Fruit fly (Drosophila melanogaster) whole organism, prepupa: Measurements from ENCODE around the gene PolG2.

Source experiments
- Blimp-1 ChIP-seq: fragments of 200-800 bp; sonication (Bioruptor generic); optimal IDR thresholded peaks from 3 replicates; lab custom pipeline; 2017; ENCODE audit warnings: missing biosample characterization, missing genetic modification characterization, mild to moderate bottlenecking, moderate library complexity, missing genetic modification reagents
- CG10631 ChIP-seq: fragments of 200-800 bp; sonication (Bioruptor generic); optimal IDR thresholded peaks from 2 replicates; lab custom pipeline; 2016; ENCODE audit warnings: missing biosample characterization, missing genetic modification characterization
- CG10669 ChIP-seq: fragments of 200-800 bp; sonication (Bioruptor generic); optimal IDR thresholded peaks from 3 replicates; lab custom pipeline; 2018; ENCODE audit warnings: missing biosample characterization, mild to moderate bottlenecking, missing genetic modification characterization, moderate library complexity
- CG11294 ChIP-seq: fragments of 200-800 bp; sonication (Bioruptor generic); IDR thresholded peaks from 2 replicates; pipeline ENCODE4 v1.3.6; 2022; ENCODE audit warnings: missing biosample characterization, missing genetic modification characterization
- CG11762 ChIP-seq: fragments of 200-800 bp; sonication (Bioruptor generic); optimal IDR thresholded peaks from 3 replicates; lab custom pipeline; 2016; ENCODE audit warnings: missing biosample characterization, missing genetic modification characterization; ENCODE audit not compliant: insufficient read depth
- CG11902 ChIP-seq: fragments of 200-800 bp; sonication (Bioruptor generic); optimal IDR thresholded peaks from 3 replicates; lab custom pipeline; 2016; ENCODE audit warnings: missing biosample characterization, missing genetic modification characterization
- CG16779 ChIP-seq: fragments of 200-800 bp; sonication (Bioruptor generic); optimal IDR thresholded peaks from 3 replicates; lab custom pipeline; 2017; ENCODE audit warnings: missing biosample characterization, mild to moderate bottlenecking, missing genetic modification characterization
- CG3032 ChIP-seq: fragments of 200-800 bp; optimal IDR thresholded peaks from 2 replicates; lab custom pipeline; 2019; ENCODE audit warnings: missing biosample characterization, mild to moderate bottlenecking, missing genetic modification characterization, moderate library complexity
- CG32006 ChIP-seq: fragments of 200-800 bp; sonication (Bioruptor generic); optimal IDR thresholded peaks from 3 replicates; lab custom pipeline; 2017; ENCODE audit warnings: missing biosample characterization, mild to moderate bottlenecking, missing genetic modification characterization
- CG34406 ChIP-seq: fragments of 200-800 bp; sonication (Bioruptor generic); optimal IDR thresholded peaks from 3 replicates; lab custom pipeline; 2016; ENCODE audit warnings: missing biosample characterization, missing genetic modification characterization
- CG3919 ChIP-seq: fragments of 200-800 bp; sonication (Bioruptor generic); optimal IDR thresholded peaks from 3 replicates; lab custom pipeline; 2016; ENCODE audit warnings: missing biosample characterization, missing genetic modification characterization
- CG6163 ChIP-seq: fragments of 200-800 bp; sonication (Bioruptor generic); IDR thresholded peaks from 3 replicates; pipeline ENCODE4 v1.3.6; 2022; ENCODE audit warnings: missing biosample characterization, missing genetic modification characterization
- CG6792 ChIP-seq: fragments of 200-800 bp; sonication (Bioruptor generic); optimal IDR thresholded peaks from 3 replicates; lab custom pipeline; 2016; ENCODE audit warnings: missing biosample characterization, missing genetic modification characterization
- CG6808 ChIP-seq: fragments of 200-800 bp; sonication (Bioruptor generic); optimal IDR thresholded peaks from 3 replicates; lab custom pipeline; 2017; ENCODE audit warnings: missing biosample characterization, missing genetic modification characterization, mild to moderate bottlenecking, moderate library complexity, missing genetic modification reagents
- CG6854 ChIP-seq: fragments of 200-800 bp; sonication (Bioruptor generic); optimal IDR thresholded peaks from 2 replicates; lab custom pipeline; 2017; ENCODE audit warnings: missing biosample characterization, mild to moderate bottlenecking, missing genetic modification characterization
- CG7368 ChIP-seq: fragments of 200-800 bp; sonication (Bioruptor generic); optimal IDR thresholded peaks from 3 replicates; lab custom pipeline; 2016; ENCODE audit warnings: missing biosample characterization, missing genetic modification characterization
- CG8319 ChIP-seq: fragments of 200-800 bp; sonication (Bioruptor generic); optimal IDR thresholded peaks from 3 replicates; lab custom pipeline; 2016; ENCODE audit warnings: missing biosample characterization, missing genetic modification characterization
- CG8632 ChIP-seq: fragments of 200-800 bp; sonication (Bioruptor generic); optimal IDR thresholded peaks from 3 replicates; lab custom pipeline; 2016; ENCODE audit warnings: missing biosample characterization, missing genetic modification characterization
- Eip78C ChIP-seq: fragments of 200-800 bp; sonication (Bioruptor generic); peaks from one replicate; lab custom pipeline; 2016; ENCODE audit warnings: missing biosample characterization, missing genetic modification characterization
- Eip93F ChIP-seq: fragments of 200-800 bp; sonication (Bioruptor generic); optimal IDR thresholded peaks from 2 replicates; lab custom pipeline; 2016; ENCODE audit warnings: missing biosample characterization, mild to moderate bottlenecking, missing genetic modification characterization
- Ets96B ChIP-seq: fragments of 200-800 bp; optimal IDR thresholded peaks from 2 replicates; lab custom pipeline; 2019; ENCODE audit warnings: missing biosample characterization, mild to moderate bottlenecking, missing genetic modification characterization, moderate library complexity
- Hr39 ChIP-seq: fragments of 200-800 bp; sonication (Bioruptor generic); optimal IDR thresholded peaks from 2 replicates; lab custom pipeline; 2016; ENCODE audit warnings: missing biosample characterization, missing genetic modification characterization
- Hr4 ChIP-seq: fragments of 200-800 bp; sonication (Bioruptor generic); optimal IDR thresholded peaks from 3 replicates; lab custom pipeline; 2016; ENCODE audit warnings: missing biosample characterization, missing genetic modification characterization
- Lpt ChIP-seq: fragments of 200-800 bp; sonication (Bioruptor generic); optimal IDR thresholded peaks from 3 replicates; lab custom pipeline; 2016; ENCODE audit warnings: missing biosample characterization, missing genetic modification characterization
- Met ChIP-seq: fragments of 200-800 bp; sonication (Bioruptor generic); optimal IDR thresholded peaks from 3 replicates; lab custom pipeline; 2016; ENCODE audit warnings: missing biosample characterization, missing genetic modification characterization
- OdsH ChIP-seq: fragments of 200-800 bp; sonication (Bioruptor generic); optimal IDR thresholded peaks from 3 replicates; lab custom pipeline; 2016; ENCODE audit warnings: missing biosample characterization, missing genetic modification characterization
- cyc ChIP-seq: fragments of 200-800 bp; sonication (Bioruptor generic); optimal IDR thresholded peaks from 3 replicates; lab custom pipeline; 2016; ENCODE audit warnings: missing biosample characterization, missing genetic modification characterization
- dac ChIP-seq: fragments of 200-800 bp; sonication (Bioruptor generic); optimal IDR thresholded peaks from 2 replicates; lab custom pipeline; 2017; ENCODE audit warnings: missing biosample characterization, mild to moderate bottlenecking, missing genetic modification characterization
- eg ChIP-seq: fragments of 200-800 bp; sonication (Bioruptor generic); IDR thresholded peaks from 3 replicates; pipeline ENCODE4 v1.3.6; 2022; ENCODE audit warnings: missing biosample characterization, missing genetic modification characterization
- esn ChIP-seq: fragments of 200-800 bp; sonication (Bioruptor generic); optimal IDR thresholded peaks from 2 replicates; lab custom pipeline; 2016; ENCODE audit warnings: missing biosample characterization, mild to moderate bottlenecking, missing genetic modification characterization, moderate library complexity
- fd59A ChIP-seq: fragments of 200-800 bp; sonication (Bioruptor generic); optimal IDR thresholded peaks from 2 replicates; lab custom pipeline; 2017; ENCODE audit warnings: missing biosample characterization, mild to moderate bottlenecking, missing genetic modification characterization, missing genetic modification reagents
- fkh ChIP-seq: fragments of 200-800 bp; sonication (Bioruptor generic); optimal IDR thresholded peaks from 3 replicates; lab custom pipeline; 2017; ENCODE audit warnings: missing biosample characterization, mild to moderate bottlenecking, missing genetic modification characterization, moderate library complexity
- net ChIP-seq: fragments of 200-800 bp; sonication (Bioruptor generic); optimal IDR thresholded peaks from 3 replicates; lab custom pipeline; 2016; ENCODE audit warnings: missing biosample characterization, missing genetic modification characterization
- pdm3 ChIP-seq: fragments of 200-800 bp; sonication (Bioruptor generic); optimal IDR thresholded peaks from 3 replicates; lab custom pipeline; 2016; ENCODE audit warnings: missing biosample characterization, missing genetic modification characterization
- svp ChIP-seq: fragments of 200-800 bp; sonication (Bioruptor generic); peaks from one replicate; lab custom pipeline; 2016; ENCODE audit warnings: missing biosample characterization, missing genetic modification characterization
- topi ChIP-seq: fragments of 200-800 bp; sonication (Bioruptor generic); optimal IDR thresholded peaks from 3 replicates; lab custom pipeline; 2016; ENCODE audit warnings: missing biosample characterization, missing genetic modification characterization
- vri ChIP-seq: fragments of 200-800 bp; sonication (Bioruptor generic); optimal IDR thresholded peaks from 3 replicates; lab custom pipeline; 2016; ENCODE audit warnings: missing biosample characterization, mild to moderate bottlenecking, missing genetic modification characterization

Gene PolG2

dm6 chr2L:13835002-13835910 is 2.4 kb upstream of the PolG2 start, which contains the start of the genes mRpS23 and CenG1A (continued):
- peak; percentile 99 for TF ChIP-seq CG6808 (GFP tag; lab: Kevin White, UChicago)
- peak; percentile 100 for TF ChIP-seq CG7368 (GFP tag; lab: Kevin White, UChicago)
- peak; percentile 100 for TF ChIP-seq cyc (GFP tag; lab: Kevin White, UChicago)
- TF ChIP-seq CG11762 (GFP tag; lab: Kevin White, UChicago): peak; percentile 100
- TF ChIP-seq eg (GFP tag; lab: Robert Waterston, UW): peak; percentile 100
- peak; percentile 100 for TF ChIP-seq Hr39 (GFP tag; lab: Kevin White, UChicago)
- TF ChIP-seq CG32006 (GFP tag; lab: Kevin White, UChicago): peak; percentile 100
- peak; percentile 100 for TF ChIP-seq CG10669 (GFP tag; lab: Kevin White, UChicago)
- peak; percentile 100 for TF ChIP-seq CG10631 (GFP tag; lab: Kevin White, UChicago)
- peak; percentile 100 for TF ChIP-seq CG3032 (tag; lab: Kevin White, UChicago)
- peak; percentile 100 for TF ChIP-seq Eip78C (GFP tag; lab: Kevin White, UChicago)
- TF ChIP-seq Blimp-1: peak; percentile 98
- TF ChIP-seq OdsH (GFP tag; lab: Kevin White, UChicago): peak; percentile 100
- TF ChIP-seq Ets96B (tag; lab: Kevin White, UChicago): peak; percentile 100
- TF ChIP-seq dac (GFP tag; lab: Kevin White, UChicago): peak; percentile 99
- TF ChIP-seq CG11294 (GFP tag; lab: Robert Waterston, UW): peak; percentile 100
- TF ChIP-seq pdm3 (GFP tag; lab: Kevin White, UChicago): peak; percentile 100
- peak; percentile 100 for TF ChIP-seq esn (GFP tag; lab: Kevin White, UChicago)
- TF ChIP-seq net (GFP tag; lab: Kevin White, UChicago): peak; percentile 100
- TF ChIP-seq CG6792: peak; percentile 100
- TF ChIP-seq CG3919 (GFP tag; lab: Kevin White, UChicago): peak; percentile 100
- TF ChIP-seq CG6854 (GFP tag; lab: Kevin White, UChicago): peak; percentile 100
- peak; percentile 100 for TF ChIP-seq Lpt (GFP tag; lab: Kevin White, UChicago)
- peak; percentile 100 for TF ChIP-seq CG8319
- TF ChIP-seq Hr4 (GFP tag; lab: Kevin White, UChicago): peak; percentile 100
- peak; percentile 100 for TF ChIP-seq vri
- peak; percentile 97 for TF ChIP-seq fkh (GFP tag; lab: Kevin White, UChicago)
- peak; percentile 100 for TF ChIP-seq CG8632
- TF ChIP-seq fd59A (GFP tag; lab: Kevin White, UChicago): peak; percentile 100
- peak; percentile 100 for TF ChIP-seq Met (GFP tag; lab: Kevin White, UChicago)

DNA sequence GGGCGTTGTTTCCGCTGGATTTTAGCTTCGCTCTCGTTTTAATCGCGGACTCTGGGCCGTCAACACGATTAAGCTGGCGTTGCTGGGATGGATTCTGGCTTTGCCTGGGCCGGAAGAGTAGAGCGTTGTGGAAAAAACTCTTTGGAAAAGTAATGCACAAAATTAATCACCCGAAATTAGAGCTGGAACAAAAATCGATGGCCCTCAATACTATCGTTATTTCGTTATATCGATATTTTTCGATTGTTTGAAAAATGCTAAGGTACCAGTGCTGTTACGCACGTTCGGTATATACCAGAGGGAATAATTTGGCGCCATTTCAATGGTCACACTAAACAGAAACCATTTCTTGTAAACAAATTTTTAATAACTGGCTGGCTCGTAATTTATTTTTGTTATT is 3.4 kb downstream of the PolG2 start, which contains the start of the genes Arpc1 and Orc5:
Gene Arpc1, minus strand, starts transcription at position 202 of the 400 bp plus-strand sequence.
Gene Orc5, plus strand, starts transcription at position 298 of the 400 bp plus-strand sequence.
- no peak for TF ChIP-seq CG6792
- TF ChIP-seq CG16779 (tag; lab: Kevin White, UChicago): no peak
- TF ChIP-seq CG34406: no peak
- TF ChIP-seq OdsH (GFP tag; lab: Kevin White, UChicago): no peak
- no peak for TF ChIP-seq Lpt (GFP tag; lab: Kevin White, UChicago)
- TF ChIP-seq Eip78C (GFP tag; lab: Kevin White, UChicago): no peak
- TF ChIP-seq CG6163 (GFP tag; lab: Robert Waterston, UW): no peak
- TF ChIP-seq topi (GFP tag; lab: Kevin White, UChicago): no peak
- no peak for TF ChIP-seq esn (GFP tag; lab: Kevin White, UChicago)
- TF ChIP-seq CG11294 (GFP tag; lab: Robert Waterston, UW): no peak
- no peak for TF ChIP-seq CG11902 (GFP tag; lab: Kevin White, UChicago)
- TF ChIP-seq svp (GFP tag; lab: Kevin White, UChicago): no peak
- no peak for TF ChIP-seq Eip93F (GFP tag; lab: Kevin White, UChicago)
- no peak for TF ChIP-seq CG11762 (GFP tag; lab: Kevin White, UChicago)
